Worm (Caenorhabditis elegans) whole organism, L4/young adult: ENCODE data around the gene degl-2.

Source experiments
- W03F9.2 ChIP-seq: fragments of 150-350 bp; optimal IDR thresholded peaks from 2 replicates; lab custom pipeline; 2014; ENCODE audit warnings: missing biosample characterization, missing genetic modification characterization
- dao-5 ChIP-seq: sonication (generic microtip); optimal IDR thresholded peaks from 2 replicates; lab custom pipeline; 2016; ENCODE audit warnings: missing genotype, missing genetic modification characterization, moderate library complexity, missing compliant biosample characterization

DNA sequence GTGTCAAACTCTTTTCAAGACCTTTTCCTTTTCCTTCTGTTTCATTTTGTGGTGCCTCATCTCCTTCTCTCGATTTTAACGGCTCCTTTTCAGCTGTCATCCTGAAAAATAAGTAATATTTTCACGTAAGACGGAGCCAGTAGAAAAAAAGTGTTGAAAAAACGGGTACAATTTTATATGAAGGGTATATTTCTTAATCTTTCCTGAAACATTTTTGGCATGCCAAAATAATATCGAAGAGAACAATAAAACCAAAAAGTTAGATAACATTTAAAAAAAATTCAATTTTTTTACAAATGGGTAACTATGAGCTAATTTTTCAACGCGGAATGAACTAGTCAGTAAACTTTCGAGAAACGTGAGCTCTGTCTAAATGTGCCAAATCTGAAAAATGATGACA is 41.7 kb upstream of the degl-2 start, which contains the start of gene aat-1:
- TF ChIP-seq W03F9.2 (tag; lab: Kevin White, UChicago) = no peak
- no peak for TF ChIP-seq dao-5 (tag; lab: Kevin White, UChicago)
